Worm (Caenorhabditis elegans): ENCODE results near the gene rod-1.

rod-1 gene

DNA sequence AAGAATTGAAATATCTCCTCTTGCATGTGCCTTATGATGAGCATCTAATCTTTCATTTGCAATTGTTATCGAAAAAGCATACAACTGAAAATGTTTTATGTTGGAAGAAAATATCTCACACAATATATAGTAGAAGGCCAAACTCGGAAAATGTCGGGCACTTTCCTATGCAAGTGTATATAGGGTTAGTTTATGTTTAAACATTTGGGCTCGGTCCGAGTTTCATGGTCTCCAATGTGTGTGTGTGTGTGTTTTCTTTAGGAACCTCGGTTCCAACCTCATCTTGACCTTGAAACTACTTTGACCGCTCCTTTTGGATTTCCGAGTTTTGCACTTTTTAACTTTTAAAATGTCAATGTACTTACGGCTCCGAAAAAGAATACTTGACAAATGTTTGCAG is 21.1 kb downstream of the rod-1 start:
- TF ChIP-seq sox-2 (GFP tag; IDR thresholded peaks at IDR 0.05) (no peak), nfya-1 (tag; optimal IDR thresholded peaks at IDR 0.05) (no peak), C38D4.7 (GFP tag; optimal IDR thresholded peaks at IDR 0.05) (no peak), mec-3 (tag; optimal IDR thresholded peaks at IDR 0.05; ENCODE audit: borderline replicate concordance) (no peak), ceh-24 (tag; optimal IDR thresholded peaks at IDR 0.05) (no peak), dve-1 (tag; optimal IDR thresholded peaks at IDR 0.05) (no peak)

DNA sequence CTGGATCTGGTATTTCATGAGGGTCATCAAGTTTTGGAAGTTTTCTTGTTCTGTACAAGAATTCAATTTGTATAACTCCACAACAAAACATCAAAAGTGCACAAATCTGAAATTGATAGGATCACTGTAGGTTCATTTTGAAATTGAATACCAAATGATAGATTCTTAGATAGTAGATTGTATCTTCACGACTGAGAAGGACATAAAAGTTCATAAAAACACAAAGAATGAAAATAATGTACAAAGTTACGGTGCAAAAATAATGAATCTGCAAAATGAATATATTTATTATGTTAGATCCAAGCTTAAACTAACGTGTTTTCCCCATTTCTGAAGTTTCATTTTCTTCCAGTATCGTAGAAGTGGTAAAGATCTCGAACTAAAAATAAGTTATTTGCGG is 22.7 kb downstream of the rod-1 start:
- TF ChIP-seq ceh-22 (tag; optimal IDR thresholded peaks at IDR 0.05) (no peak), dmd-4 (tag; optimal IDR thresholded peaks at IDR 0.05; ENCODE audit: borderline replicate concordance) (no peak), hlh-6 (tag; optimal IDR thresholded peaks at IDR 0.05) (no peak), sox-2 (GFP tag; IDR thresholded peaks at IDR 0.05) (no peak), ceh-18 (tag; optimal IDR thresholded peaks at IDR 0.05) (no peak), ceh-30 (tag; optimal IDR thresholded peaks at IDR 0.05) (no peak), rnt-1 (tag; optimal IDR thresholded peaks at IDR 0.05) (no peak), syd-9 (tag; optimal IDR thresholded peaks at IDR 0.05) (no peak), Y22D7AL.16 (tag; optimal IDR thresholded peaks at IDR 0.05) (no peak), elt-4 (tag; optimal IDR thresholded peaks at IDR 0.05) (no peak), nhr-11 (tag; optimal IDR thresholded peaks at IDR 0.05) (no peak), F13H6.1 (tag; optimal IDR thresholded peaks at IDR 0.05) (no peak), C08G9.2 (tag; optimal IDR thresholded peaks at IDR 0.05) (no peak), pha-4 (tag; optimal IDR thresholded peaks at IDR 0.05) (no peak), hlh-13 (GFP tag; optimal IDR thresholded peaks at IDR 0.05) (no peak)

DNA sequence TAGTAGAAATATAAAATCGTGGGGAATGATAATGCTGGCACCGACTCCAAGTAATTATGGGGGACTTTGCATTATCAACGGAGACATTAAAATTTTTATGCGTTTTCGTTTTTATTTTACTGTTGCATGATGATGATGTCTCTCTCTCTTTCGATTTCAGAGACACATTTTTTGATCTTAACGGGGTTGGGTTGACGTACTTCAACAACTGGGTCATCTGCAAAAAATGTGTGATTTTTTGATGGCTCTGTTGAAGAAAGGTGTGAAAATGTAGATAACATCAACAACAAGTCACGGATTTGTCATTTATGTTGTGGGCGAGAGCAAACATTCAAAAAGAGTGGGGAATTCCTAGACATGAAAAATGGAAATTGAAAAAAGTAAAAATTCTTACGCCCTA is 23.1 kb downstream of the rod-1 start, which contains the start of gene F55G1.15:
F55G1.15 (minus strand) TSS at position 101 of the 400 bp plus-strand sequence.
- no peak for TF ChIP-seq ahr-1 (tag; optimal IDR thresholded peaks at IDR 0.05)
- no peak for TF ChIP-seq ceh-30 (tag; optimal IDR thresholded peaks at IDR 0.05)
- TF ChIP-seq ttx-3 (tag; optimal IDR thresholded peaks at IDR 0.05), result no peak
- TF ChIP-seq odd-2 (tag; optimal IDR thresholded peaks at IDR 0.05), result no peak
- TF ChIP-seq fkh-10 (GFP tag; optimal IDR thresholded peaks at IDR 0.05), result no peak
- TF ChIP-seq npax-4 (tag; optimal IDR thresholded peaks at IDR 0.05), result no peak
- TF ChIP-seq fkh-6 (tag; optimal IDR thresholded peaks at IDR 0.05), result no peak
- no peak for TF ChIP-seq C38D4.7 (GFP tag; optimal IDR thresholded peaks at IDR 0.05)
- TF ChIP-seq Y22D7AL.16 (tag; optimal IDR thresholded peaks at IDR 0.05), result no peak
- TF ChIP-seq madf-2 (tag; optimal IDR thresholded peaks at IDR 0.05), result no peak

ce11 chrIV:7503322-7503721 is 25.1 kb downstream of the rod-1 start, which contains the start of gene glt-6:
Gene glt-6, plus strand, starts transcription at chrIV:7503622.
- no peak for TF ChIP-seq ets-4 (tag; optimal IDR thresholded peaks at IDR 0.05)
- TF ChIP-seq pha-4 (tag; optimal IDR thresholded peaks at IDR 0.05), result no peak
- TF ChIP-seq ceh-6 (GFP tag; optimal IDR thresholded peaks at IDR 0.05), result no peak
- no peak for TF ChIP-seq rnt-1 (tag; optimal IDR thresholded peaks at IDR 0.05)
- TF ChIP-seq ceh-30 (tag; optimal IDR thresholded peaks at IDR 0.05), result no peak
- no peak for TF ChIP-seq npax-4 (tag; optimal IDR thresholded peaks at IDR 0.05)
- TF ChIP-seq ceh-45 (GFP tag; IDR thresholded peaks at IDR 0.05), result no peak
- TF ChIP-seq hlh-15 (tag; optimal IDR thresholded peaks at IDR 0.05), result no peak
- TF ChIP-seq dmd-4 (tag; optimal IDR thresholded peaks at IDR 0.05; ENCODE audit: borderline replicate concordance), result no peak
- TF ChIP-seq C38D4.7 (GFP tag; optimal IDR thresholded peaks at IDR 0.05), result no peak
- TF ChIP-seq pat-9 (tag; optimal IDR thresholded peaks at IDR 0.05), result no peak
- no peak for TF ChIP-seq ztf-16 (tag; optimal IDR thresholded peaks at IDR 0.05)
- no peak for TF ChIP-seq pha-2 (tag; optimal IDR thresholded peaks at IDR 0.05)
- no peak for TF ChIP-seq pros-1 (tag; optimal IDR thresholded peaks at IDR 0.05)
- no peak for TF ChIP-seq odd-2 (tag; optimal IDR thresholded peaks at IDR 0.05)
